Worm (Caenorhabditis elegans): ENCODE data around the gene fndc-1.

Gene fndc-1

ce11 chrII:11237099-11237498 lies at the start of gene fndc-1:
fndc-1 (minus strand) TSS chrII:11237325.
- TF ChIP-seq ets-7 (tag; optimal IDR thresholded peaks at IDR 0.05) (no peak), hnd-1 (tag; optimal IDR thresholded peaks at IDR 0.05) (no peak), sea-1 (GFP tag; conservative IDR thresholded peaks at IDR 0.05) (no peak), ceh-36 (tag; optimal IDR thresholded peaks at IDR 0.05) (no peak), tbx-37 (GFP tag; conservative IDR thresholded peaks at IDR 0.05) (no peak), hmg-4 (GFP tag; optimal IDR thresholded peaks at IDR 0.05) (no peak), tbx-11 (GFP tag; IDR thresholded peaks at IDR 0.05) (no peak), hmbx-1 (tag; optimal IDR thresholded peaks at IDR 0.05) (no peak), pes-1 (GFP tag; IDR thresholded peaks at IDR 0.05) (no peak), flt-1 (GFP tag; IDR thresholded peaks at IDR 0.05) (no peak), ama-1 (optimal IDR thresholded peaks at IDR 0.05) (no peak), scrt-1 (GFP tag; IDR thresholded peaks at IDR 0.05) (no peak), tra-4 (tag; optimal IDR thresholded peaks at IDR 0.05) (no peak), ceh-13 (GFP tag; optimal IDR thresholded peaks at IDR 0.05) (no peak), aly-1 (tag; optimal IDR thresholded peaks at IDR 0.05) (no peak)

DNA sequence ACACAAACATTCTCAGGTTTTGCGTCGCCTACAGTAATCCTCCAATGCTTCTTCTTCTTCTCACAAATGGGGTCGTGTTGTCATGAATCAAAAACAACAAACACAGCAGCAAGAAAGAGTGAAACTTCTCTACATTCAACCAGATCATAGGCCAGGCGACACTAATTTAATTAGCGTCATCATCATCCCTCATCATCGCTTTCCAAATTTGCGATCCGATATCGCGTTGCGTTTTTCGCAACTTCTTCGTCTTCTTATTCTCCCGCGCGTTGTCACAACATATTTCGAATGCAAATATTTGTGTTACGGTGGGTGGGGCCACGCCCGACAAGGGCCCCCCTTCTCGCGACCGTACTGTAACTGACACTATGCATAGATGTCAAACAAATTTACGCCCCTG lies 49.3 kb upstream of the fndc-1 start:
- TF ChIP-seq ceh-36 (tag; optimal IDR thresholded peaks at IDR 0.05): no peak
- TF ChIP-seq ets-7 (tag; optimal IDR thresholded peaks at IDR 0.05): no peak
- TF ChIP-seq tra-4 (tag; optimal IDR thresholded peaks at IDR 0.05): no peak
- no peak for TF ChIP-seq hmg-4 (GFP tag; optimal IDR thresholded peaks at IDR 0.05)
- TF ChIP-seq tbx-37 (GFP tag; conservative IDR thresholded peaks at IDR 0.05): no peak
- TF ChIP-seq tbx-11 (GFP tag; IDR thresholded peaks at IDR 0.05): no peak
- TF ChIP-seq B0310.2 (tag; optimal IDR thresholded peaks at IDR 0.05): no peak
- TF ChIP-seq F13C5.2 (tag; optimal IDR thresholded peaks at IDR 0.05): no peak
- no peak for TF ChIP-seq ceh-13 (GFP tag; optimal IDR thresholded peaks at IDR 0.05)
- no peak for TF ChIP-seq ama-1 (optimal IDR thresholded peaks at IDR 0.05)
- TF ChIP-seq pes-1 (GFP tag; IDR thresholded peaks at IDR 0.05): no peak
- TF ChIP-seq flt-1 (GFP tag; IDR thresholded peaks at IDR 0.05): no peak
- TF ChIP-seq sea-1 (GFP tag; conservative IDR thresholded peaks at IDR 0.05): no peak
- no peak for TF ChIP-seq aly-1 (tag; optimal IDR thresholded peaks at IDR 0.05)
- TF ChIP-seq hmbx-1 (tag; optimal IDR thresholded peaks at IDR 0.05): no peak
- TF ChIP-seq hnd-1 (tag; optimal IDR thresholded peaks at IDR 0.05): no peak

DNA sequence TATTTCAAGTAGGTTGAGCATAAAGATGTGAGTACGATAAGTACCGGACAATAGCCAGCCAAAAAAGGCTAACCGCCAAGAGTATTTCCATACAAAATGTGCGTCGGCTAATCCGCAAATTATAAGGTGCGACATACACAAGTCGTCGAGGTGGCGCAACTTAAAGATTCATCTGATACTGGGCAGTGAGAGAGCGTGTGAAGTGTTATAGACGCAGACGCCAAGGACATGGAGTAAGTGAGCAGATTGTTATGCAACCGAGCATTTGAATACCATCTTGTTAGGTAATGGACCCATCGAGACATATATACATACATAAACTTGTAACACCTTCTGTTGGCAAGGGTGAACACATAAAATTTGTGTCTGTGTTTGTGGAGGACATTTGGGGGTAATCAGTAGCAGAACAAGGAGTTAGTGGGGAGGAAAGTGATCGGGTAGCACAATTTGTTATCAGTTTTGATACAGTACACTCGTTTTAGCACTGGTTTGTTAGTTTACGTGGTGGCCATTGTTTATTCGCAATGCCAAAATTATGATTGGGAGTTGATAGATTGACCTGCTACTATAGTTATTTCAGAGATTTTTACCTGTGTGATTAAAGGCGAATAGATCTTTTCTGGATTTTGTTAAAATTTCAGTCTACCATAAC lies 48.3 kb upstream of the fndc-1 start:
- TF ChIP-seq scrt-1 (GFP tag; IDR thresholded peaks at IDR 0.05) (no peak), hmg-4 (GFP tag; optimal IDR thresholded peaks at IDR 0.05) (no peak), F13C5.2 (tag; optimal IDR thresholded peaks at IDR 0.05) (no peak), ets-7 (tag; optimal IDR thresholded peaks at IDR 0.05) (no peak), hmbx-1 (tag; optimal IDR thresholded peaks at IDR 0.05) (no peak), ceh-13 (GFP tag; optimal IDR thresholded peaks at IDR 0.05) (no peak), sea-1 (GFP tag; conservative IDR thresholded peaks at IDR 0.05) (no peak), ama-1 (optimal IDR thresholded peaks at IDR 0.05) (no peak), hnd-1 (tag; optimal IDR thresholded peaks at IDR 0.05) (no peak), flt-1 (GFP tag; IDR thresholded peaks at IDR 0.05) (no peak), B0310.2 (tag; optimal IDR thresholded peaks at IDR 0.05) (no peak), tbx-11 (GFP tag; IDR thresholded peaks at IDR 0.05) (no peak), pes-1 (GFP tag; IDR thresholded peaks at IDR 0.05) (no peak), tra-4 (tag; optimal IDR thresholded peaks at IDR 0.05) (no peak), ceh-36 (tag; optimal IDR thresholded peaks at IDR 0.05) (no peak), tbx-37 (GFP tag; conservative IDR thresholded peaks at IDR 0.05) (no peak), aly-1 (tag; optimal IDR thresholded peaks at IDR 0.05) (no peak)

ce11 chrII:11284701-11285100 lies 47.6 kb upstream of the fndc-1 start:
- no peak for TF ChIP-seq ets-7 (tag; optimal IDR thresholded peaks at IDR 0.05)
- no peak for TF ChIP-seq hmg-4 (GFP tag; optimal IDR thresholded peaks at IDR 0.05)
- no peak for TF ChIP-seq aly-1 (tag; optimal IDR thresholded peaks at IDR 0.05)
- no peak for TF ChIP-seq pes-1 (GFP tag; IDR thresholded peaks at IDR 0.05)

DNA sequence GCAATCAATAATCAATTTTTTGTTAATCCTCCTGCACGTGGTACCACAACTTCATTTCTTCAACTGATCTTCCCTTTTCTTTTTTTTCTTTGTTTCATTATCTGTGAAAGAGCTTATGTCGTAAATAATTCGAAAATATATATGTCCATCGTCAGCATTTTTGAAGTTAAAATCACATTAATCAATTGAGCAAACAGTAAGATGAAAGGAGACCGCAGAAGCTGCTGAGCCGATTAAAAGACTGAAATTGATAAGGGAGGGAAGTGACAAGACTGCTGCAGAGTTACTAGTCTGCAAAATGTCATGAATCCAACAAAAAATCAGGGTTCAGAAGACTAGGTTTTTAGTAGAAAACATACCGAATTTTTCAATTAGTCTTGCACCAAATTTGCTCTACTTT lies 46.7 kb upstream of the fndc-1 start:
- TF ChIP-seq hmbx-1 (tag; optimal IDR thresholded peaks at IDR 0.05) (no peak), hmg-4 (GFP tag; optimal IDR thresholded peaks at IDR 0.05) (no peak), tbx-37 (GFP tag; conservative IDR thresholded peaks at IDR 0.05) (no peak), pes-1 (GFP tag; IDR thresholded peaks at IDR 0.05) (no peak), B0310.2 (tag; optimal IDR thresholded peaks at IDR 0.05) (no peak), ets-7 (tag; optimal IDR thresholded peaks at IDR 0.05) (no peak), ceh-36 (tag; optimal IDR thresholded peaks at IDR 0.05) (no peak), tbx-11 (GFP tag; IDR thresholded peaks at IDR 0.05) (no peak), hnd-1 (tag; optimal IDR thresholded peaks at IDR 0.05) (no peak), ceh-13 (GFP tag; optimal IDR thresholded peaks at IDR 0.05) (no peak), F13C5.2 (tag; optimal IDR thresholded peaks at IDR 0.05) (no peak), ama-1 (optimal IDR thresholded peaks at IDR 0.05) (no peak), sea-1 (GFP tag; conservative IDR thresholded peaks at IDR 0.05) (no peak), scrt-1 (GFP tag; IDR thresholded peaks at IDR 0.05) (no peak)

ce11 chrII:11283013-11283412 lies 45.9 kb upstream of the fndc-1 start:
- no peak for TF ChIP-seq pes-1 (GFP tag; IDR thresholded peaks at IDR 0.05)
- TF ChIP-seq B0310.2 (tag; optimal IDR thresholded peaks at IDR 0.05): no peak
- no peak for TF ChIP-seq tbx-11 (GFP tag; IDR thresholded peaks at IDR 0.05)
- TF ChIP-seq ceh-13 (GFP tag; optimal IDR thresholded peaks at IDR 0.05): no peak
- no peak for TF ChIP-seq aly-1 (tag; optimal IDR thresholded peaks at IDR 0.05)
- TF ChIP-seq ceh-36 (tag; optimal IDR thresholded peaks at IDR 0.05): no peak
- no peak for TF ChIP-seq tra-4 (tag; optimal IDR thresholded peaks at IDR 0.05)
- no peak for TF ChIP-seq flt-1 (GFP tag; IDR thresholded peaks at IDR 0.05)
- TF ChIP-seq hmbx-1 (tag; optimal IDR thresholded peaks at IDR 0.05): no peak
- TF ChIP-seq ama-1 (optimal IDR thresholded peaks at IDR 0.05): no peak
- TF ChIP-seq F13C5.2 (tag; optimal IDR thresholded peaks at IDR 0.05): no peak
- no peak for TF ChIP-seq sea-1 (GFP tag; conservative IDR thresholded peaks at IDR 0.05)
- TF ChIP-seq ets-7 (tag; optimal IDR thresholded peaks at IDR 0.05): no peak
- no peak for TF ChIP-seq hnd-1 (tag; optimal IDR thresholded peaks at IDR 0.05)
- TF ChIP-seq tbx-37 (GFP tag; conservative IDR thresholded peaks at IDR 0.05): no peak
- TF ChIP-seq hmg-4 (GFP tag; optimal IDR thresholded peaks at IDR 0.05): no peak

DNA sequence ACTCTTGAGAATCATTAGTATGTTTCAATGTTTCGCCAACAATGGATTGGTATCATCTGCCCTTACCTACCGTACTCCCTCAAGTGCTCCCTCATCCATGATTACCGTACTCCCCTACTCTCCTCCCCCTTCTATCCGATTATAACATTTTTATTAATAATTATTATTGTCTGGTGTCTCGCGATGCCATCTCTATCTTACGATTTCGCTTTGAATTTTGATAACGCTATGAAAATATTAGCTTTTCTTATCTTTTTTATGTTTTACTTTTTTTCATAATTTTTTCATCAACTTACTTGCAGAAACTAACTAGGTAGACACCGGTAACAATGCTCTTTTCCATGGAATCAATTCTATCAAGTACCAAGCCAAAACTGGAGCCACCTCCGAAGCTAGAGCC lies 44.5 kb upstream of the fndc-1 start, which contains the start of gene unc-130:
TSS of gene unc-130 (plus strand) at position 301 of the 400 bp plus-strand sequence.
- TF ChIP-seq sea-1 (GFP tag; conservative IDR thresholded peaks at IDR 0.05): no peak
- TF ChIP-seq ceh-36 (tag; optimal IDR thresholded peaks at IDR 0.05): no peak
- TF ChIP-seq tra-4 (tag; optimal IDR thresholded peaks at IDR 0.05): no peak
- no peak for TF ChIP-seq scrt-1 (GFP tag; IDR thresholded peaks at IDR 0.05)
